Worm (Caenorhabditis elegans) whole organism, young adult: Measurements from ENCODE around the gene enol-1.
A peak's percentile ranks its signal among the peaks of the same experiment; 100 is the strongest.

ENCODE experiments used
- B0019.2 ChIP-seq: fragments of 200-800 bp; sonication (Bioruptor generic); conservative IDR thresholded peaks from 2 replicates; pipeline ENCODE4 v1.3.6; 2022; ENCODE audit warnings: missing genetic modification reagents, missing genetic modification characterization, missing compliant biosample characterization
- B0336.3 ChIP-seq: fragments of 200-800 bp; sonication (Bioruptor generic); IDR thresholded peaks from 2 replicates; pipeline ENCODE4 v1.3.6; 2022; ENCODE audit warnings: missing genetic modification characterization, missing compliant biosample characterization
- C17E4.6 ChIP-seq: fragments of 200-800 bp; sonication (Bioruptor generic); IDR thresholded peaks from 2 replicates; pipeline ENCODE4 v1.3.6; 2022; ENCODE audit warnings: missing genetic modification reagents, missing genetic modification characterization, missing compliant biosample characterization
- D2030.7 ChIP-seq: fragments of 200-800 bp; sonication (Bioruptor generic); IDR thresholded peaks from 2 replicates; pipeline ENCODE4 v1.3.6; 2022; ENCODE audit warnings: missing genetic modification reagents, missing genetic modification characterization, missing compliant biosample characterization
- F37B4.10 ChIP-seq: fragments of 200-800 bp; sonication (Bioruptor generic); IDR thresholded peaks from 2 replicates; pipeline ENCODE4 v1.3.6; 2022; ENCODE audit warnings: missing genetic modification characterization, missing compliant biosample characterization
- F39B2.1 ChIP-seq: fragments of 200-800 bp; sonication (Bioruptor generic); IDR thresholded peaks from 2 replicates; pipeline ENCODE4 v1.3.6; 2022; ENCODE audit warnings: missing genetic modification reagents, missing genetic modification characterization, missing compliant biosample characterization
- F55B11.4 ChIP-seq: sonication (generic microtip); optimal IDR thresholded peaks from 2 replicates; lab custom pipeline; 2016; ENCODE audit warnings: missing compliant biosample characterization, missing genetic modification characterization, borderline replicate concordance; ENCODE audit not compliant: insufficient read depth
- F57A8.1 ChIP-seq: fragments of 200-800 bp; sonication (Bioruptor generic); optimal IDR thresholded peaks from 2 replicates; lab custom pipeline; 2018; ENCODE audit warnings: mild to moderate bottlenecking, missing genetic modification characterization, moderate library complexity, missing compliant biosample characterization
- T26A5.8 ChIP-seq: sonication (generic microtip); optimal IDR thresholded peaks from 2 replicates; lab custom pipeline; 2016; ENCODE audit warnings: missing genetic modification characterization, missing compliant biosample characterization
- Y53F4B.3 ChIP-seq: fragments of 200-800 bp; sonication (Bioruptor generic); IDR thresholded peaks from 2 replicates; pipeline ENCODE4 v1.3.6; 2022; ENCODE audit warnings: missing genetic modification reagents, missing genetic modification characterization, missing compliant biosample characterization
- Y53G8AR.9 ChIP-seq: fragments of 200-800 bp; sonication (Bioruptor generic); conservative IDR thresholded peaks from 2 replicates; pipeline ENCODE4 v1.3.6; 2022; ENCODE audit warnings: missing genetic modification reagents, missing genetic modification characterization, missing compliant biosample characterization
- Y67H2A.10 ChIP-seq: fragments of 200-800 bp; sonication (Bioruptor generic); conservative IDR thresholded peaks from 2 replicates; pipeline ENCODE4 v1.3.6; 2022; ENCODE audit warnings: missing genetic modification reagents, missing genetic modification characterization, missing compliant biosample characterization
- Y79H2A.3 ChIP-seq: fragments of 200-800 bp; sonication (Bioruptor generic); conservative IDR thresholded peaks from 2 replicates; pipeline ENCODE4 v1.3.6; 2022; ENCODE audit warnings: missing genetic modification reagents, missing genetic modification characterization, missing compliant biosample characterization
- ZK185.1 ChIP-seq: sonication (generic microtip); optimal IDR thresholded peaks from 2 replicates; lab custom pipeline; 2016; ENCODE audit warnings: mild to moderate bottlenecking, missing genetic modification characterization, missing compliant biosample characterization; ENCODE audit not compliant: poor library complexity, severe bottlenecking
- akir-1 ChIP-seq: fragments of 200-800 bp; sonication (Bioruptor generic); optimal IDR thresholded peaks from 2 replicates; lab custom pipeline; 2018; ENCODE audit warnings: mild to moderate bottlenecking, missing genetic modification characterization, moderate library complexity, missing compliant biosample characterization
- aptf-3 ChIP-seq: fragments of 200-800 bp; sonication (Bioruptor generic); IDR thresholded peaks from 2 replicates; pipeline ENCODE4 v1.3.6; 2022; ENCODE audit warnings: missing genetic modification characterization, missing compliant biosample characterization
- attf-3 ChIP-seq: fragments of 200-800 bp; sonication (Bioruptor generic); conservative IDR thresholded peaks from 2 replicates; pipeline ENCODE4 v1.3.6; 2022; ENCODE audit warnings: missing genetic modification reagents, missing genetic modification characterization, missing compliant biosample characterization
- attf-6 ChIP-seq: fragments of 200-800 bp; sonication (Bioruptor generic); IDR thresholded peaks from 2 replicates; pipeline ENCODE4 v1.3.6; 2022; ENCODE audit warnings: missing genetic modification reagents, missing genetic modification characterization, missing compliant biosample characterization
- bed-1 ChIP-seq: fragments of 200-800 bp; sonication (Bioruptor generic); IDR thresholded peaks from 2 replicates; pipeline ENCODE4 v1.3.6; 2022; ENCODE audit warnings: missing genetic modification reagents, missing genetic modification characterization, missing compliant biosample characterization
- ccch-3 ChIP-seq: fragments of 200-800 bp; sonication (Bioruptor generic); optimal IDR thresholded peaks from 2 replicates; lab custom pipeline; 2018; ENCODE audit warnings: mild to moderate bottlenecking, missing genetic modification characterization, missing compliant biosample characterization
- cebp-2 ChIP-seq: fragments of 200-800 bp; sonication (Bioruptor generic); IDR thresholded peaks from 2 replicates; pipeline ENCODE4 v1.3.6; 2022; ENCODE audit warnings: missing genetic modification characterization, missing compliant biosample characterization
- ceh-58 ChIP-seq: fragments of 200-800 bp; sonication (Bioruptor generic); IDR thresholded peaks from 2 replicates; pipeline ENCODE4 v1.3.6; 2022; ENCODE audit warnings: missing genetic modification characterization, missing compliant biosample characterization
- ceh-79 ChIP-seq: sonication (generic microtip); optimal IDR thresholded peaks from 2 replicates; lab custom pipeline; 2017; ENCODE audit warnings: mild to moderate bottlenecking, missing genetic modification characterization, missing compliant biosample characterization
- dox-1 ChIP-seq: fragments of 200-800 bp; sonication (Bioruptor generic); IDR thresholded peaks from 2 replicates; pipeline ENCODE4 v1.3.6; 2022; ENCODE audit warnings: missing genetic modification reagents, missing genetic modification characterization, missing compliant biosample characterization
- dpl-1 ChIP-seq: fragments of 150-350 bp; optimal IDR thresholded peaks from 2 replicates; lab custom pipeline; 2014; ENCODE audit warnings: missing biosample characterization, missing genetic modification reagents, missing genetic modification characterization
- egl-18 ChIP-seq: fragments of 200-800 bp; sonication (Bioruptor generic); IDR thresholded peaks from 2 replicates; pipeline ENCODE4 v1.3.6; 2022; ENCODE audit warnings: missing genetic modification reagents, missing genetic modification characterization, missing compliant biosample characterization
- egrh-3 ChIP-seq: fragments of 200-800 bp; sonication (Bioruptor generic); IDR thresholded peaks from 2 replicates; pipeline ENCODE4 v1.3.6; 2022; ENCODE audit warnings: missing genetic modification reagents, missing genetic modification characterization, missing compliant biosample characterization
- ets-4 ChIP-seq: fragments of 200-800 bp; sonication (Bioruptor generic); optimal IDR thresholded peaks from 2 replicates; lab custom pipeline; 2018; ENCODE audit warnings: mild to moderate bottlenecking, missing genetic modification characterization, missing compliant biosample characterization
- fkh-3 ChIP-seq: sonication (generic microtip); optimal IDR thresholded peaks from 2 replicates; lab custom pipeline; 2016; ENCODE audit warnings: mild to moderate bottlenecking, missing genetic modification characterization, missing compliant biosample characterization
- gei-17 ChIP-seq: fragments of 200-800 bp; sonication (Bioruptor generic); optimal IDR thresholded peaks from 2 replicates; lab custom pipeline; 2018; ENCODE audit warnings: mild to moderate bottlenecking, missing genetic modification characterization, missing compliant biosample characterization
- let-526 ChIP-seq: fragments of 200-800 bp; sonication (Bioruptor generic); IDR thresholded peaks from 2 replicates; pipeline ENCODE4 v1.3.6; 2022; ENCODE audit warnings: missing genetic modification reagents, missing genetic modification characterization, missing compliant biosample characterization
- madf-3 ChIP-seq: fragments of 200-800 bp; sonication (Bioruptor generic); IDR thresholded peaks from 2 replicates; pipeline ENCODE4 v1.3.6; 2022; ENCODE audit warnings: missing genetic modification reagents, missing genetic modification characterization, missing compliant biosample characterization
- mes-4 ChIP-seq: sonication (generic microtip); optimal IDR thresholded peaks from 2 replicates; lab custom pipeline; 2016; ENCODE audit warnings: missing genotype, missing genetic modification characterization, missing compliant biosample characterization
- nfya-2 ChIP-seq: fragments of 200-800 bp; sonication (Bioruptor generic); IDR thresholded peaks from 2 replicates; pipeline ENCODE4 v1.3.6; 2022; ENCODE audit warnings: missing genetic modification reagents, missing genetic modification characterization, missing compliant biosample characterization
- nhr-27 ChIP-seq: fragments of 200-800 bp; sonication (Bioruptor generic); optimal IDR thresholded peaks from 2 replicates; lab custom pipeline; 2018; ENCODE audit warnings: mild to moderate bottlenecking, missing genetic modification characterization, moderate library complexity, missing compliant biosample characterization
- nhr-90 ChIP-seq: sonication (generic microtip); optimal IDR thresholded peaks from 2 replicates; lab custom pipeline; 2016; ENCODE audit warnings: missing genotype, mild to moderate bottlenecking, missing genetic modification characterization, missing compliant biosample characterization
- repo-1 ChIP-seq: sonication (generic microtip); optimal IDR thresholded peaks from 2 replicates; lab custom pipeline; 2017; ENCODE audit warnings: mild to moderate bottlenecking, missing genetic modification characterization, missing compliant biosample characterization
- sea-2 ChIP-seq: fragments of 200-800 bp; sonication (Bioruptor generic); IDR thresholded peaks from 2 replicates; pipeline ENCODE4 v1.3.6; 2022; ENCODE audit warnings: missing genetic modification characterization, missing compliant biosample characterization
- snpc-1.1 ChIP-seq: sonication (generic microtip); optimal IDR thresholded peaks from 2 replicates; lab custom pipeline; 2017; ENCODE audit warnings: missing genetic modification characterization, mild to moderate bottlenecking, missing compliant biosample characterization, antibody characterized with exemption, moderate library complexity, missing genotype, missing genetic modification reagents; ENCODE audit not compliant: insufficient read depth
- snpc-3.4 ChIP-seq: sonication (generic microtip); optimal IDR thresholded peaks from 2 replicates; lab custom pipeline; 2017; ENCODE audit warnings: missing genetic modification characterization, mild to moderate bottlenecking, missing compliant biosample characterization, antibody characterized with exemption, moderate library complexity, missing genotype, missing genetic modification reagents
- sptf-2 ChIP-seq: fragments of 200-800 bp; sonication (Bioruptor generic); optimal IDR thresholded peaks from 2 replicates; lab custom pipeline; 2018; ENCODE audit warnings: mild to moderate bottlenecking, missing genetic modification characterization, missing compliant biosample characterization
- unc-130 ChIP-seq: sonication (generic microtip); optimal IDR thresholded peaks from 2 replicates; lab custom pipeline; 2016; ENCODE audit warnings: missing genetic modification reagents, missing genetic modification characterization, missing compliant biosample characterization
- xnd-1 ChIP-seq: sonication (generic microtip); optimal IDR thresholded peaks from 2 replicates; lab custom pipeline; 2016; ENCODE audit warnings: missing genotype, missing genetic modification reagents, missing genetic modification characterization, missing compliant biosample characterization
- zfh-2 ChIP-seq: fragments of 200-800 bp; sonication (Bioruptor generic); conservative IDR thresholded peaks from 2 replicates; pipeline ENCODE4 v1.3.6; 2022; ENCODE audit warnings: missing genetic modification reagents, missing genetic modification characterization, missing compliant biosample characterization
- ztf-28 ChIP-seq: fragments of 200-800 bp; sonication (Bioruptor generic); IDR thresholded peaks from 2 replicates; pipeline ENCODE4 v1.3.6; 2022; ENCODE audit warnings: missing genetic modification reagents, missing genetic modification characterization, missing compliant biosample characterization
- ztf-3 ChIP-seq: fragments of 200-800 bp; sonication (Bioruptor generic); optimal IDR thresholded peaks from 2 replicates; lab custom pipeline; 2018; ENCODE audit warnings: mild to moderate bottlenecking, missing genetic modification characterization, missing compliant biosample characterization
- ztf-6 ChIP-seq: fragments of 200-800 bp; sonication (Bioruptor generic); IDR thresholded peaks from 2 replicates; pipeline ENCODE4 v1.3.6; 2022; ENCODE audit warnings: missing genetic modification reagents, missing genetic modification characterization, missing compliant biosample characterization

Gene enol-1

ce11 chrII:8933693-8934432 lies 3.1 kb downstream of the enol-1 start, which contains the start of gene T21B10.3 (continued):
- no peak for TF ChIP-seq aptf-3 (GFP tag; lab: Robert Waterston, UW)
- TF ChIP-seq T26A5.8 (tag; lab: Kevin White, UChicago), result no peak
- TF ChIP-seq snpc-3.4 (tag; lab: Kevin White, UChicago), result peak; percentile 93
- no peak for TF ChIP-seq bed-1
- TF ChIP-seq sea-2 (GFP tag; lab: Robert Waterston, UW), result no peak
- TF ChIP-seq snpc-1.1 (tag; lab: Kevin White, UChicago), result peak; percentile 61
- peak; percentile 86 for TF ChIP-seq C17E4.6 (GFP tag; lab: Robert Waterston, UW)
- no peak for TF ChIP-seq ceh-79 (tag; lab: Kevin White, UChicago)
- TF ChIP-seq ceh-58 (GFP tag; lab: Robert Waterston, UW), result 0 out of 2 replicates have a peak, but pooled peaks have one; percentile 35
- TF ChIP-seq F39B2.1 (GFP tag; lab: Robert Waterston, UW), result 0 out of 2 replicates have a peak, but pooled peaks have one; percentile 32
- TF ChIP-seq F57A8.1 (GFP tag; lab: Kevin White, UChicago), result no peak
- peak; percentile 95 for TF ChIP-seq unc-130 (GFP tag; lab: Kevin White, UChicago)
- peak; percentile 62; the same call in 1 of the 2 replicates for TF ChIP-seq Y67H2A.10 (GFP tag; lab: Robert Waterston, UW)
- TF ChIP-seq ztf-6 (GFP tag; lab: Robert Waterston, UW), result no peak
- TF ChIP-seq ccch-3 (GFP tag; lab: Kevin White, UChicago), result no peak
- TF ChIP-seq dpl-1 (GFP tag; lab: Kevin White, UChicago), result peak; percentile 95
- TF ChIP-seq sptf-2, result no peak
- TF ChIP-seq akir-1, result no peak
- peak; percentile 97 for TF ChIP-seq dox-1 (GFP tag; lab: Robert Waterston, UW)
- TF ChIP-seq cebp-2 (GFP tag; lab: Robert Waterston, UW), result no peak
- peak; percentile 86 for TF ChIP-seq repo-1
- TF ChIP-seq ztf-28, result peak; percentile 94
- TF ChIP-seq nhr-90 (tag; lab: Kevin White, UChicago), result no peak
- peak; percentile 97 for TF ChIP-seq D2030.7 (GFP tag; lab: Robert Waterston, UW)
- TF ChIP-seq Y53G8AR.9 (GFP tag; lab: Robert Waterston, UW), result peak; percentile 96
- peak; percentile 87 for TF ChIP-seq attf-6 (GFP tag; lab: Robert Waterston, UW)
- TF ChIP-seq F37B4.10, result no peak
- TF ChIP-seq nfya-2, result peak; percentile 88; the same call in 1 of the 2 replicates
- TF ChIP-seq Y53F4B.3 (GFP tag; lab: Robert Waterston, UW), result peak; percentile 44; the same call in 1 of the 2 replicates
- TF ChIP-seq zfh-2 (GFP tag; lab: Robert Waterston, UW), result no peak
- TF ChIP-seq ztf-3, result no peak
- peak; percentile 31; the same call in 1 of the 2 replicates for TF ChIP-seq egrh-3 (GFP tag; lab: Robert Waterston, UW)
- peak; percentile 44; the same call in 1 of the 2 replicates for TF ChIP-seq let-526
- TF ChIP-seq xnd-1 (tag; lab: Kevin White, UChicago), result peak; percentile 98
- 0 out of 2 replicates have a peak, but pooled peaks have one; percentile 67 for TF ChIP-seq egl-18
- peak; percentile 31 for TF ChIP-seq gei-17
- no peak for TF ChIP-seq fkh-3
- TF ChIP-seq attf-3 (GFP tag; lab: Robert Waterston, UW), result peak; percentile 55
- peak; percentile 93 for TF ChIP-seq B0336.3 (GFP tag; lab: Robert Waterston, UW)
- peak; percentile 33 for TF ChIP-seq ZK185.1 (tag; lab: Kevin White, UChicago)
- TF ChIP-seq madf-3 (GFP tag; lab: Robert Waterston, UW), result peak; percentile 93
- no peak for TF ChIP-seq mes-4 (tag; lab: Kevin White, UChicago)
- no peak for TF ChIP-seq F55B11.4 (tag; lab: Kevin White, UChicago)
- peak; percentile 95 for TF ChIP-seq Y79H2A.3 (GFP tag; lab: Robert Waterston, UW)
- TF ChIP-seq ets-4 (GFP tag; lab: Kevin White, UChicago), result peak; percentile 54
- peak; percentile 28 for TF ChIP-seq nhr-27 (tag; lab: Kevin White, UChicago)
- TF ChIP-seq B0019.2 (GFP tag; lab: Robert Waterston, UW), result peak; percentile 89
